Worm (Caenorhabditis elegans): ENCODE measurements around the gene cnp-3.

DNA sequence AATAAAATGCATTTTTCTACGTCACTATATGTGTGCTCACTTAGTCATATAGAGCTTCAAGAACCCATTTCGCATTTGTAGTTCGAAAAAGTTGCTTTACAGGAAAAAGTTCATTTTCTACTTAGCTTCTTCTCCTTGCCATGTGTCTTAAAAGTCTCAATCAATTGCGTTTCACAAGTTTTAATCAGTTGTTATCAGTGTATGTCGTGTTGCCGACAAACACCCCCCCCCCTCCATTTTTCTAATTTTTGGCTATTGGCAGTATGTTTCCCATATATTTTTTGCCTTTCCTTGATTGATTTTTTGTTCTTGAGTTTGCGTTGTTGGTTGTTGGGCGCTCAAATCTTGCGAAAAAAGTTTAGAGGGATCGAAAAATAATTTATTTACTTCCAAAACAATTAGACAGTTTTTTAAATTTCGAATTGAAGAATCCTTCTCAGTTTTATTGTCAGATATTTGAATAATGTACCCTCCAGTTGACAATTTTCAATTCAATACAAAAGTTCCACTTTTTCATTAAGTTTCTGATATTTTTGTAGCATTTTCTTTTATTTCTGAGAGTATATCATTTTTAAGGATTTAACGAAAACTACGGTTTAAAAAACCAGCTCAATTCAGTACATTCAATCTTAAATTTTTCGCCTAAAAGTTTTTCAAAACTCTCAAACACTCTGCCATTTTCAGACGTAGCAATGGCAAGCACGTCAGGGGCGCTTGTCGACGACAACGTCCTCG lies 48.0 kb upstream of the cnp-3 start, which contains the start of gene sid-3:
- no peak for TF ChIP-seq snpc-3.4 (tag; optimal IDR thresholded peaks at IDR 0.05)
- no peak for TF ChIP-seq F49E8.2 (tag; optimal IDR thresholded peaks at IDR 0.05; ENCODE audit: insufficient read depth)
- peak; percentile 42; the same call in 1 of the 2 replicates for TF ChIP-seq dox-1 (GFP tag; IDR thresholded peaks at IDR 0.05)

All from whole organism, young adult.